Worm (Caenorhabditis elegans) whole organism, young adult: Measurements from ENCODE around the gene hlh-30.
A peak's percentile ranks its signal among the peaks of the same experiment; 100 is the strongest.

Source experiments
- B0336.3 ChIP-seq: fragments of 200-800 bp; sonication (Bioruptor generic); IDR thresholded peaks from 2 replicates; pipeline ENCODE4 v1.3.6; 2022; ENCODE audit warnings: missing genetic modification characterization, missing compliant biosample characterization
- C17E4.6 ChIP-seq: fragments of 200-800 bp; sonication (Bioruptor generic); IDR thresholded peaks from 2 replicates; pipeline ENCODE4 v1.3.6; 2022; ENCODE audit warnings: missing genetic modification reagents, missing genetic modification characterization, missing compliant biosample characterization
- F10E7.11 ChIP-seq: sonication (generic microtip); optimal IDR thresholded peaks from 2 replicates; lab custom pipeline; 2017; ENCODE audit warnings: mild to moderate bottlenecking, missing genetic modification characterization, moderate library complexity, missing compliant biosample characterization
- F23B12.7 ChIP-seq: sonication (generic microtip); optimal IDR thresholded peaks from 2 replicates; lab custom pipeline; 2017; ENCODE audit warnings: missing genetic modification characterization, mild to moderate bottlenecking, missing compliant biosample characterization, antibody characterized with exemption, moderate library complexity; ENCODE audit not compliant: insufficient read depth
- F52B5.7 ChIP-seq: sonication (generic microtip); optimal IDR thresholded peaks from 2 replicates; lab custom pipeline; 2016; ENCODE audit warnings: mild to moderate bottlenecking, missing genetic modification characterization, missing compliant biosample characterization
- F57C9.4 ChIP-seq: sonication (generic microtip); optimal IDR thresholded peaks from 2 replicates; lab custom pipeline; 2017; ENCODE audit warnings: mild to moderate bottlenecking, missing genetic modification characterization, missing compliant biosample characterization
- ZK185.1 ChIP-seq: sonication (generic microtip); optimal IDR thresholded peaks from 2 replicates; lab custom pipeline; 2016; ENCODE audit warnings: mild to moderate bottlenecking, missing genetic modification characterization, missing compliant biosample characterization; ENCODE audit not compliant: poor library complexity, severe bottlenecking
- ama-1 ChIP-seq, 3 experiments: fragments of 150-350 bp in 1 of 3; sonication (generic microtip) in 2 of 3; optimal IDR thresholded peaks; 2 replicates each; lab custom pipeline; 2014 to 2018; ENCODE audit warnings: missing biosample characterization in 2 of 3, missing genetic modification characterization in 2 of 3, missing genetic modification reagents in 2 of 3
- attf-6 ChIP-seq: fragments of 200-800 bp; sonication (Bioruptor generic); IDR thresholded peaks from 2 replicates; pipeline ENCODE4 v1.3.6; 2022; ENCODE audit warnings: missing genetic modification reagents, missing genetic modification characterization, missing compliant biosample characterization
- bed-1 ChIP-seq: fragments of 200-800 bp; sonication (Bioruptor generic); IDR thresholded peaks from 2 replicates; pipeline ENCODE4 v1.3.6; 2022; ENCODE audit warnings: missing genetic modification reagents, missing genetic modification characterization, missing compliant biosample characterization
- bed-2 ChIP-seq: fragments of 200-800 bp; sonication (Bioruptor generic); IDR thresholded peaks from 2 replicates; pipeline ENCODE4 v1.3.6; 2022; ENCODE audit warnings: missing genetic modification reagents, missing genetic modification characterization, missing compliant biosample characterization
- cebp-1 ChIP-seq, 2 experiments: fragments of 200-800 bp in 1 of 2; sonication (Bioruptor generic) in 1 of 2; sonication (generic microtip) in 1 of 2; IDR thresholded peaks in 1 of 2; optimal IDR thresholded peaks in 1 of 2; 2 replicates each; pipeline versions ENCODE4 v1.3.6 to Lab custom; 2017 to 2022; ENCODE audit warnings: missing compliant biosample characterization in 2 of 2, missing genetic modification characterization in 2 of 2, mild to moderate bottlenecking in 1 of 2, missing genetic modification reagents in 1 of 2, moderate library complexity in 1 of 2
- ceh-27 ChIP-seq: fragments of 200-800 bp; sonication (Bioruptor generic); optimal IDR thresholded peaks from 2 replicates; lab custom pipeline; 2018; ENCODE audit warnings: mild to moderate bottlenecking, missing genetic modification characterization, moderate library complexity, missing compliant biosample characterization
- ceh-40 ChIP-seq: fragments of 200-800 bp; sonication (Bioruptor generic); IDR thresholded peaks from 2 replicates; pipeline ENCODE4 v1.3.6; 2022; ENCODE audit warnings: missing genetic modification characterization, missing compliant biosample characterization
- die-1 ChIP-seq: sonication (generic microtip); optimal IDR thresholded peaks from 2 replicates; lab custom pipeline; 2016; ENCODE audit warnings: missing genotype, mild to moderate bottlenecking, missing genetic modification characterization, missing compliant biosample characterization
- efl-1 ChIP-seq: fragments of 150-350 bp; optimal IDR thresholded peaks from 2 replicates; lab custom pipeline; 2014; ENCODE audit warnings: missing biosample characterization, missing genetic modification reagents, missing genetic modification characterization
- egl-18 ChIP-seq: fragments of 200-800 bp; sonication (Bioruptor generic); IDR thresholded peaks from 2 replicates; pipeline ENCODE4 v1.3.6; 2022; ENCODE audit warnings: missing genetic modification reagents, missing genetic modification characterization, missing compliant biosample characterization
- egrh-3 ChIP-seq: fragments of 200-800 bp; sonication (Bioruptor generic); IDR thresholded peaks from 2 replicates; pipeline ENCODE4 v1.3.6; 2022; ENCODE audit warnings: missing genetic modification reagents, missing genetic modification characterization, missing compliant biosample characterization
- fkh-3 ChIP-seq: sonication (generic microtip); optimal IDR thresholded peaks from 2 replicates; lab custom pipeline; 2016; ENCODE audit warnings: mild to moderate bottlenecking, missing genetic modification characterization, missing compliant biosample characterization
- hlh-12 ChIP-seq: sonication (generic microtip); optimal IDR thresholded peaks from 2 replicates; lab custom pipeline; 2016; ENCODE audit warnings: missing genetic modification characterization, missing compliant biosample characterization
- hmg-1.2 ChIP-seq: fragments of 200-800 bp; sonication (Bioruptor generic); IDR thresholded peaks from 2 replicates; pipeline ENCODE4 v1.3.6; 2022; ENCODE audit warnings: missing genetic modification reagents, missing genetic modification characterization, missing compliant biosample characterization
- hrde-1 ChIP-seq: sonication (generic microtip); optimal IDR thresholded peaks from 2 replicates; lab custom pipeline; 2016; ENCODE audit warnings: missing genetic modification characterization, mild to moderate bottlenecking, missing compliant biosample characterization, moderate library complexity, missing genotype, missing genetic modification reagents, borderline replicate concordance
- lin-26 ChIP-seq: fragments of 200-800 bp; sonication (Bioruptor generic); IDR thresholded peaks from 2 replicates; pipeline ENCODE4 v1.3.6; 2022; ENCODE audit warnings: missing genetic modification reagents, missing genetic modification characterization, missing compliant biosample characterization
- lsl-1 ChIP-seq: fragments of 200-800 bp; sonication (Bioruptor generic); optimal IDR thresholded peaks from 2 replicates; lab custom pipeline; 2018; ENCODE audit warnings: mild to moderate bottlenecking, missing genetic modification characterization, moderate library complexity, missing compliant biosample characterization
- madf-10 ChIP-seq: sonication (generic microtip); optimal IDR thresholded peaks from 2 replicates; lab custom pipeline; 2016; ENCODE audit warnings: mild to moderate bottlenecking, missing genetic modification characterization, missing compliant biosample characterization
- mcd-1 ChIP-seq: fragments of 200-800 bp; sonication (Bioruptor generic); IDR thresholded peaks from 2 replicates; pipeline ENCODE4 v1.3.6; 2022; ENCODE audit warnings: missing genetic modification reagents, missing genetic modification characterization, missing compliant biosample characterization
- nfyb-1 ChIP-seq: fragments of 200-800 bp; sonication (Bioruptor generic); IDR thresholded peaks from 2 replicates; pipeline ENCODE4 v1.3.6; 2022; ENCODE audit warnings: missing genetic modification reagents, missing genetic modification characterization, missing compliant biosample characterization
- nhr-120 ChIP-seq: fragments of 200-800 bp; sonication (Bioruptor generic); IDR thresholded peaks from 2 replicates; pipeline ENCODE4 v1.3.6; 2022; ENCODE audit warnings: missing genetic modification characterization, missing compliant biosample characterization
- nhr-80 ChIP-seq: sonication (generic microtip); optimal IDR thresholded peaks from 2 replicates; lab custom pipeline; 2016; ENCODE audit warnings: missing genetic modification characterization, missing compliant biosample characterization
- nhr-90 ChIP-seq: sonication (generic microtip); optimal IDR thresholded peaks from 2 replicates; lab custom pipeline; 2016; ENCODE audit warnings: missing genotype, mild to moderate bottlenecking, missing genetic modification characterization, missing compliant biosample characterization
- pbrm-1 ChIP-seq: fragments of 200-800 bp; sonication (Bioruptor generic); IDR thresholded peaks from 2 replicates; pipeline ENCODE4 v1.3.6; 2022; ENCODE audit warnings: missing genetic modification reagents, missing genetic modification characterization, missing compliant biosample characterization
- rcor-1 ChIP-seq: fragments of 200-800 bp; sonication (Bioruptor generic); IDR thresholded peaks from 2 replicates; pipeline ENCODE4 v1.3.6; 2022; ENCODE audit warnings: missing genetic modification reagents, missing genetic modification characterization, missing compliant biosample characterization
- repo-1 ChIP-seq: sonication (generic microtip); optimal IDR thresholded peaks from 2 replicates; lab custom pipeline; 2017; ENCODE audit warnings: mild to moderate bottlenecking, missing genetic modification characterization, missing compliant biosample characterization
- sdz-38 ChIP-seq: sonication (generic microtip); optimal IDR thresholded peaks from 2 replicates; lab custom pipeline; 2016; ENCODE audit warnings: missing genotype, missing genetic modification characterization, missing compliant biosample characterization
- snpc-4 ChIP-seq, 5 experiments: fragments of 150-350 bp in 1 of 5; sonication (generic microtip) in 4 of 5; optimal IDR thresholded peaks; 2 replicates each; lab custom pipeline; 2014 to 2018; ENCODE audit warnings: missing genetic modification characterization in 5 of 5, missing biosample characterization in 3 of 5, antibody characterized with exemption in 2 of 5, mild to moderate bottlenecking in 2 of 5, missing compliant biosample characterization in 2 of 5, missing genotype in 2 of 5, moderate library complexity in 2 of 5, missing genetic modification reagents in 1 of 5
- somi-1 ChIP-seq: fragments of 200-800 bp; sonication (Bioruptor generic); optimal IDR thresholded peaks from 2 replicates; lab custom pipeline; 2018; ENCODE audit warnings: mild to moderate bottlenecking, missing genetic modification characterization, missing compliant biosample characterization
- tbp1 ChIP-seq: fragments of 200-800 bp; sonication (Bioruptor generic); optimal IDR thresholded peaks from 2 replicates; lab custom pipeline; 2018; ENCODE audit warnings: mild to moderate bottlenecking, missing genetic modification characterization, missing compliant biosample characterization
- unc-62 ChIP-seq: fragments of 150-350 bp; optimal IDR thresholded peaks from 2 replicates; lab custom pipeline; 2014; ENCODE audit warnings: missing biosample characterization, missing genetic modification reagents, missing genetic modification characterization
- ztf-25 ChIP-seq: fragments of 200-800 bp; sonication (Bioruptor generic); IDR thresholded peaks from 2 replicates; pipeline ENCODE4 v1.3.6; 2022; ENCODE audit warnings: missing genetic modification reagents, missing genetic modification characterization, missing compliant biosample characterization
- ztf-26 ChIP-seq: sonication (generic microtip); optimal IDR thresholded peaks from 2 replicates; lab custom pipeline; 2017; ENCODE audit warnings: missing genetic modification characterization, missing compliant biosample characterization

hlh-30 gene

ce11 chrIV:4024159-4025004 lies 10.4 kb downstream of the hlh-30 start (continued):
- TF ChIP-seq mcd-1 = peak; percentile 46
- no peak for TF ChIP-seq cebp-1 (GFP tag; IDR thresholded peaks at IDR 0.05; lab: Robert Waterston, UW)
- peak; percentile 79 for TF ChIP-seq cebp-1 (tag; optimal IDR thresholded peaks at IDR 0.05; lab: Kevin White, UChicago)
- peak; percentile 11 for TF ChIP-seq efl-1 (GFP tag; lab: Kevin White, UChicago)
- TF ChIP-seq fkh-3 (tag; lab: Kevin White, UChicago) = no peak
- no peak for TF ChIP-seq snpc-4 (GFP tag; optimal IDR thresholded peaks at IDR 0.05; lab: Kevin White, UChicago)
- peak; percentile 5 to 38 (median 20) for TF ChIP-seq snpc-4 (tag; optimal IDR thresholded peaks at IDR 0.05; lab: Kevin White, UChicago)
- TF ChIP-seq egl-18 (GFP tag; lab: Robert Waterston, UW) = no peak
- peak; percentile 65 for TF ChIP-seq ceh-27 (GFP tag; lab: Kevin White, UChicago)
- peak; percentile 40 for TF ChIP-seq tbp1 (GFP tag; lab: Kevin White, UChicago)
- TF ChIP-seq egrh-3 (GFP tag; lab: Robert Waterston, UW) = peak; percentile 76
- TF ChIP-seq ceh-40 (GFP tag; lab: Robert Waterston, UW) = no peak
- TF ChIP-seq repo-1 (tag; lab: Kevin White, UChicago) = no peak
- TF ChIP-seq lin-26 (GFP tag; lab: Robert Waterston, UW) = peak; percentile 38; the same call in 1 of the 2 replicates
- peak; percentile 88 for TF ChIP-seq hmg-1.2 (GFP tag; lab: Robert Waterston, UW)
- TF ChIP-seq F52B5.7 (tag; lab: Kevin White, UChicago) = peak; percentile 6
- peak; percentile 48; the same call in 1 of the 2 replicates for TF ChIP-seq B0336.3
- TF ChIP-seq hrde-1 (tag; lab: Kevin White, UChicago) = no peak

ce11 chrIV:4021847-4022780 lies 12.6 kb downstream of the hlh-30 start:
- TF ChIP-seq ceh-27 (GFP tag; lab: Kevin White, UChicago) = no peak
- TF ChIP-seq cebp-1 (GFP tag; IDR thresholded peaks at IDR 0.05; lab: Robert Waterston, UW) = no peak
- peak; percentile 8 for TF ChIP-seq cebp-1 (tag; optimal IDR thresholded peaks at IDR 0.05; lab: Kevin White, UChicago)
- peak; percentile 38 for TF ChIP-seq nhr-80 (tag; lab: Kevin White, UChicago)

DNA sequence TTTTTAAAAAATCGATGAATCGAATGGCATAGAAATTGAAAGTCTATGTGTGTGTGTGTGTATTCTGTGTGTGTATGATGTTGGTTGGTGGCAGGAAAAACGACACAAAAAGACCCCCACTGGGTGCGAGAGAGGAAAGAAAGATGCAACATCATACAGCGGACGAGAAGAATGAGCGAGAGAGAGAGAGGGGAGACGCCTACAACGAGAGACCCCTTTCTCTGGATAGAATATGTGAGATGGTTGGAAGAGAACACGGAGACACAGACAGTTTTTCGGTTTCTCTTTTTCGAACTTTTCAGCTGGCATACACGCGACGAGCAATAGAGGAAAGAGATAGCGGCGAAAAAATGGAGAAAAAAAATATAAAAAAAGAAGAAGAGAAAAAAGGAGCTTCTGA lies 14.9 kb downstream of the hlh-30 start:
- TF ChIP-seq bed-1 (no peak), hlh-12 (no peak), F10E7.11 (no peak), ztf-26 (tag; lab: Kevin White, UChicago) (peak; percentile 15), sdz-38 (tag; lab: Kevin White, UChicago) (no peak), madf-10 (tag; lab: Kevin White, UChicago) (peak; percentile 4), somi-1 (GFP tag; lab: Kevin White, UChicago) (peak; percentile 56), die-1 (tag; lab: Kevin White, UChicago) (peak; percentile 38), ztf-25 (GFP tag; lab: Robert Waterston, UW) (no peak), nfyb-1 (GFP tag; lab: Robert Waterston, UW) (no peak), unc-62 (GFP tag; lab: Kevin White, UChicago) (peak; percentile 10), C17E4.6 (GFP tag; lab: Robert Waterston, UW) (no peak), lsl-1 (GFP tag; lab: Kevin White, UChicago) (no peak), ZK185.1 (tag; lab: Kevin White, UChicago) (peak; percentile 11), rcor-1 (GFP tag; lab: Robert Waterston, UW) (peak; percentile 32; the same call in 1 of the 2 replicates), pbrm-1 (0 out of 2 replicates have a peak, but pooled peaks have one; percentile 34), attf-6 (GFP tag; lab: Robert Waterston, UW) (no peak), repo-1 (tag; lab: Kevin White, UChicago) (no peak), nhr-120 (GFP tag; lab: Robert Waterston, UW) (no peak), ama-1 (optimal IDR thresholded peaks at IDR 0.05; lab: Kevin White, UChicago) (no peak), ama-1 (GFP tag; optimal IDR thresholded peaks at IDR 0.05; lab: Kevin White, UChicago) (peak in 1 of 2 experiments; percentile 27), F57C9.4 (tag; lab: Kevin White, UChicago) (no peak), bed-2 (GFP tag; lab: Robert Waterston, UW) (no peak), F23B12.7 (tag; lab: Kevin White, UChicago) (peak; percentile 46), nhr-90 (no peak)
